Fruit fly (Drosophila melanogaster) Kc167 (cell line): ENCODE results near the gene mRpL55.

ENCODE experiments used
- Myc ChIP-seq: fragments of >200 bp; optimal IDR thresholded peaks from 2 replicates; lab custom pipeline; 2017; ENCODE audit warnings: missing external identifiers
- h ChIP-seq: fragments of >200 bp; optimal IDR thresholded peaks from 3 replicates; lab custom pipeline; 2018; ENCODE audit warnings: missing external identifiers
- insv ChIP-seq: fragments of >200 bp; optimal IDR thresholded peaks from 3 replicates; lab custom pipeline; 2018; ENCODE audit warnings: missing external identifiers
- psq ChIP-seq: fragments of >200 bp; optimal IDR thresholded peaks from 2 replicates; lab custom pipeline; 2017; ENCODE audit warnings: missing external identifiers

dm6 chr3R:19092367-19093126, 2.2 kb downstream of the mRpL55 start:
- TF ChIP-seq insv (lab: Kevin White, UChicago) (no peak), h (lab: Kevin White, UChicago) (no peak), psq (lab: Kevin White, UChicago) (no peak), Myc (lab: Kevin White, UChicago) (no peak)
